Fruit fly (Drosophila melanogaster) whole organism, embryonic: ENCODE results near the gene twe.

Experiments used
- Bdp1 ChIP-seq: fragments of 200-800 bp; sonication (Bioruptor generic); optimal IDR thresholded peaks from 3 replicates; lab custom pipeline; 2016; ENCODE audit warnings: missing biosample characterization, missing genetic modification characterization
- Bgb ChIP-seq: fragments of 200-800 bp; sonication (Bioruptor generic); IDR thresholded peaks from 2 replicates; pipeline ENCODE4 v1.3.6; 2022; ENCODE audit warnings: missing biosample characterization, missing genetic modification characterization; ENCODE audit not compliant: partially characterized antibody
- CG11085 ChIP-seq: fragments of 200-800 bp; sonication (Bioruptor generic); IDR thresholded peaks from 2 replicates; pipeline ENCODE4 v1.3.6; 2022; ENCODE audit warnings: missing biosample characterization, missing genetic modification characterization
- CG11560 ChIP-seq: fragments of 200-800 bp; sonication (Bioruptor generic); IDR thresholded peaks from 3 replicates; pipeline ENCODE4 v1.3.6; 2022; ENCODE audit warnings: missing biosample characterization, missing genetic modification characterization
- CG14667 ChIP-seq: fragments of 200-800 bp; sonication (Bioruptor generic); IDR thresholded peaks from 2 replicates; pipeline ENCODE4 v1.3.6; 2022; ENCODE audit warnings: missing biosample characterization, missing genetic modification characterization
- CG17361 ChIP-seq: fragments of 200-800 bp; sonication (Bioruptor generic); IDR thresholded peaks from 3 replicates; pipeline ENCODE4 v1.3.6; 2022; ENCODE audit warnings: missing biosample characterization, missing genetic modification characterization
- CG17912 ChIP-seq: fragments of 200-800 bp; sonication (Bioruptor generic); optimal IDR thresholded peaks from 2 replicates; lab custom pipeline; 2018; ENCODE audit warnings: missing biosample characterization, mild to moderate bottlenecking, missing genetic modification characterization
- CG2120 ChIP-seq: fragments of 200-800 bp; sonication (Bioruptor generic); optimal IDR thresholded peaks from 3 replicates; lab custom pipeline; 2016; ENCODE audit warnings: missing biosample characterization, missing genetic modification characterization
- CG2678 ChIP-seq: fragments of 200-800 bp; sonication (Bioruptor generic); optimal IDR thresholded peaks from 3 replicates; lab custom pipeline; 2019; ENCODE audit warnings: missing biosample characterization, mild to moderate bottlenecking, missing genetic modification characterization, moderate library complexity
- CG2712 ChIP-seq: fragments of 200-800 bp; optimal IDR thresholded peaks from 3 replicates; lab custom pipeline; 2019; ENCODE audit warnings: missing biosample characterization, mild to moderate bottlenecking, missing genetic modification characterization, moderate library complexity
- CG3065 ChIP-seq: fragments of 200-800 bp; sonication (Bioruptor generic); optimal IDR thresholded peaks from 2 replicates; lab custom pipeline; 2016; ENCODE audit warnings: missing biosample characterization, missing genetic modification characterization
- CG31224 ChIP-seq: fragments of 200-800 bp; sonication (Bioruptor generic); IDR thresholded peaks from 2 replicates; pipeline ENCODE4 v1.3.6; 2022; ENCODE audit warnings: missing biosample characterization, missing genetic modification characterization
- CG33557 ChIP-seq: fragments of 200-800 bp; sonication (Bioruptor generic); optimal IDR thresholded peaks from 2 replicates; lab custom pipeline; 2019; ENCODE audit warnings: missing biosample characterization, mild to moderate bottlenecking, missing genetic modification characterization, moderate library complexity
- CG5245 ChIP-seq: fragments of 200-800 bp; sonication (Bioruptor generic); optimal IDR thresholded peaks from 3 replicates; lab custom pipeline; 2016; ENCODE audit warnings: missing biosample characterization, missing genetic modification characterization
- CG6272 ChIP-seq: fragments of 200-800 bp; sonication (Bioruptor generic); IDR thresholded peaks from 2 replicates; pipeline ENCODE4 v1.3.6; 2022; ENCODE audit warnings: missing biosample characterization, missing genetic modification characterization
- CG7556 ChIP-seq: fragments of 200-800 bp; sonication (Bioruptor generic); optimal IDR thresholded peaks from 2 replicates; lab custom pipeline; 2017; ENCODE audit warnings: missing biosample characterization, mild to moderate bottlenecking, missing genetic modification characterization
- CG7745 ChIP-seq: fragments of 200-800 bp; sonication (Bioruptor generic); optimal IDR thresholded peaks from 2 replicates; lab custom pipeline; 2018; ENCODE audit warnings: missing biosample characterization, mild to moderate bottlenecking, missing genetic modification characterization, moderate library complexity
- CG9437 ChIP-seq: fragments of 200-800 bp; sonication (Bioruptor generic); optimal IDR thresholded peaks from 2 replicates; lab custom pipeline; 2018; ENCODE audit warnings: missing biosample characterization, mild to moderate bottlenecking, missing genetic modification characterization
- CrebB ChIP-seq: fragments of 200-800 bp; sonication (Bioruptor generic); optimal IDR thresholded peaks from 3 replicates; lab custom pipeline; 2018; ENCODE audit warnings: missing biosample characterization, mild to moderate bottlenecking, missing genetic modification characterization
- D19A ChIP-seq: fragments of 200-800 bp; optimal IDR thresholded peaks from 3 replicates; lab custom pipeline; 2019; ENCODE audit warnings: missing biosample characterization, mild to moderate bottlenecking, missing genetic modification characterization, moderate library complexity
- E2f1 ChIP-seq: fragments of 200-800 bp; sonication (Bioruptor generic); IDR thresholded peaks from 2 replicates; pipeline ENCODE4 v1.3.6; 2022; ENCODE audit warnings: missing biosample characterization, missing genetic modification characterization
- Elba2 ChIP-seq: fragments of 200-800 bp; sonication (Bioruptor generic); optimal IDR thresholded peaks from 3 replicates; lab custom pipeline; 2016; ENCODE audit warnings: missing biosample characterization, missing genetic modification characterization
- Ets65A ChIP-seq: fragments of 200-800 bp; sonication (Bioruptor generic); peaks from one replicate; lab custom pipeline; 2016; ENCODE audit warnings: missing biosample characterization, missing genetic modification characterization
- Ets97D ChIP-seq: fragments of 200-800 bp; sonication (Bioruptor generic); optimal IDR thresholded peaks from 3 replicates; lab custom pipeline; 2016; ENCODE audit warnings: missing biosample characterization, missing genetic modification characterization
- Hr78 ChIP-seq, 2 experiments: fragments of 200-800 bp in 1 of 2; fragments of >200 bp in 1 of 2; sonication (Bioruptor generic) in 1 of 2; optimal IDR thresholded peaks; 2 replicates each; lab custom pipeline; 2017 to 2019; ENCODE audit warnings: missing biosample characterization in 2 of 2, missing genetic modification characterization in 2 of 2, mild to moderate bottlenecking in 1 of 2, moderate library complexity in 1 of 2
- MTF-1 ChIP-seq: fragments of 200-800 bp; sonication (Bioruptor generic); optimal IDR thresholded peaks from 2 replicates; lab custom pipeline; 2018; ENCODE audit warnings: missing biosample characterization, mild to moderate bottlenecking, missing genetic modification characterization, borderline replicate concordance
- Oaz ChIP-seq: fragments of 200-800 bp; sonication (Bioruptor generic); IDR thresholded peaks from 2 replicates; pipeline ENCODE4 v1.3.6; 2022; ENCODE audit warnings: missing biosample characterization, missing genetic modification characterization
- Oli ChIP-seq: fragments of 200-800 bp; sonication (Bioruptor generic); optimal IDR thresholded peaks from 2 replicates; lab custom pipeline; 2018; ENCODE audit warnings: missing biosample characterization, mild to moderate bottlenecking, missing genetic modification characterization, moderate library complexity
- Opbp ChIP-seq: fragments of 200-800 bp; sonication (Bioruptor generic); IDR thresholded peaks from 3 replicates; pipeline ENCODE4 v1.3.6; 2022; ENCODE audit warnings: missing biosample characterization, missing genetic modification characterization; ENCODE audit not compliant: partially characterized antibody
- Rx ChIP-seq: fragments of 200-800 bp; sonication (Bioruptor generic); IDR thresholded peaks from 2 replicates; pipeline ENCODE4 v1.3.6; 2022; ENCODE audit warnings: missing biosample characterization, missing genetic modification characterization
- Sin3A ChIP-seq: fragments of >200 bp; optimal IDR thresholded peaks from 2 replicates; lab custom pipeline; 2018
- Spps ChIP-seq: fragments of 200-800 bp; sonication (Bioruptor generic); optimal IDR thresholded peaks from 2 replicates; lab custom pipeline; 2018; ENCODE audit warnings: missing biosample characterization, mild to moderate bottlenecking, missing genetic modification characterization
- TFAM ChIP-seq: fragments of 200-800 bp; sonication (Bioruptor generic); optimal IDR thresholded peaks from 2 replicates; lab custom pipeline; 2017; ENCODE audit warnings: missing biosample characterization, missing genetic modification characterization, inconsistent platforms
- az2 ChIP-seq: fragments of 200-800 bp; sonication (Bioruptor generic); optimal IDR thresholded peaks from 3 replicates; lab custom pipeline; 2016; ENCODE audit warnings: missing biosample characterization, missing genetic modification characterization
- bcd ChIP-seq: fragments of 200-800 bp; sonication (Bioruptor generic); optimal IDR thresholded peaks from 2 replicates; lab custom pipeline; 2017; ENCODE audit warnings: missing biosample characterization, mild to moderate bottlenecking, missing genetic modification characterization
- dmrt99B ChIP-seq: fragments of 200-800 bp; sonication (Bioruptor generic); optimal IDR thresholded peaks from 2 replicates; lab custom pipeline; 2018; ENCODE audit warnings: missing biosample characterization, mild to moderate bottlenecking, missing genetic modification characterization, moderate library complexity
- esg ChIP-seq: fragments of 200-800 bp; sonication (Bioruptor generic); conservative IDR thresholded peaks from 2 replicates; pipeline ENCODE4 v1.3.6; 2022; ENCODE audit warnings: missing biosample characterization, missing genetic modification characterization
- gsb ChIP-seq: fragments of 200-800 bp; sonication (Bioruptor generic); IDR thresholded peaks from 2 replicates; pipeline ENCODE4 v1.3.6; 2022; ENCODE audit warnings: missing biosample characterization, missing genetic modification characterization
- hkb ChIP-seq, 2 experiments: fragments of 200-800 bp in 1 of 2; fragments of >200 bp in 1 of 2; sonication (Bioruptor generic) in 1 of 2; IDR thresholded peaks in 1 of 2; optimal IDR thresholded peaks in 1 of 2; 2 replicates each; pipeline versions ENCODE4 v1.3.6 to Lab custom; 2017 to 2022; ENCODE audit warnings: missing biosample characterization in 1 of 2, missing genetic modification characterization in 1 of 2
- klu ChIP-seq: fragments of 200-800 bp; sonication (Bioruptor generic); IDR thresholded peaks from 2 replicates; pipeline ENCODE4 v1.3.6; 2022; ENCODE audit warnings: missing biosample characterization, missing genetic modification characterization
- kni ChIP-seq: fragments of 200-800 bp; sonication (Bioruptor generic); optimal IDR thresholded peaks from 3 replicates; lab custom pipeline; 2017; ENCODE audit warnings: mild to moderate bottlenecking, missing biosample characterization, missing genetic modification reagents, missing genetic modification characterization
- lilli ChIP-seq: fragments of 200-800 bp; sonication (Bioruptor generic); optimal IDR thresholded peaks from 3 replicates; lab custom pipeline; 2016; ENCODE audit warnings: missing biosample characterization, missing genetic modification characterization
- luna ChIP-seq: fragments of 200-800 bp; sonication (Bioruptor generic); optimal IDR thresholded peaks from 2 replicates; lab custom pipeline; 2016; ENCODE audit warnings: missing biosample characterization, missing genetic modification characterization
- nau ChIP-seq: fragments of 200-800 bp; sonication (Bioruptor generic); optimal IDR thresholded peaks from 3 replicates; lab custom pipeline; 2017; ENCODE audit warnings: missing biosample characterization, mild to moderate bottlenecking, missing genetic modification characterization, missing genetic modification reagents
- nerfin-1 ChIP-seq: fragments of 200-800 bp; sonication (Bioruptor generic); optimal IDR thresholded peaks from 3 replicates; lab custom pipeline; 2019; ENCODE audit warnings: missing biosample characterization, mild to moderate bottlenecking, missing genetic modification characterization, moderate library complexity
- pzg ChIP-seq: fragments of 200-800 bp; sonication (Bioruptor generic); optimal IDR thresholded peaks from 3 replicates; lab custom pipeline; 2018; ENCODE audit warnings: missing biosample characterization, mild to moderate bottlenecking, missing genetic modification characterization, moderate library complexity
- sd ChIP-seq: fragments of 200-800 bp; sonication (Bioruptor generic); optimal IDR thresholded peaks from 3 replicates; lab custom pipeline; 2018; ENCODE audit warnings: missing biosample characterization, mild to moderate bottlenecking, missing genetic modification characterization, moderate library complexity
- seq ChIP-seq: fragments of 200-800 bp; sonication (Bioruptor generic); IDR thresholded peaks from 2 replicates; pipeline ENCODE4 v1.3.6; 2022; ENCODE audit warnings: missing biosample characterization, missing genetic modification characterization
- tap ChIP-seq: fragments of 200-800 bp; optimal IDR thresholded peaks from 3 replicates; lab custom pipeline; 2019; ENCODE audit warnings: missing biosample characterization, mild to moderate bottlenecking, missing genetic modification characterization, moderate library complexity
- tgo ChIP-seq: fragments of 200-800 bp; sonication (Bioruptor generic); IDR thresholded peaks from 3 replicates; pipeline ENCODE4 v1.3.6; 2022; ENCODE audit warnings: missing biosample characterization, missing genetic modification characterization
- wek ChIP-seq: fragments of 200-800 bp; sonication (Bioruptor generic); optimal IDR thresholded peaks from 3 replicates; lab custom pipeline; 2018; ENCODE audit warnings: missing biosample characterization, mild to moderate bottlenecking, missing genetic modification characterization, moderate library complexity
- yki ChIP-seq: fragments of >200 bp; optimal IDR thresholded peaks from 3 replicates; lab custom pipeline; 2018

Gene twe

DNA sequence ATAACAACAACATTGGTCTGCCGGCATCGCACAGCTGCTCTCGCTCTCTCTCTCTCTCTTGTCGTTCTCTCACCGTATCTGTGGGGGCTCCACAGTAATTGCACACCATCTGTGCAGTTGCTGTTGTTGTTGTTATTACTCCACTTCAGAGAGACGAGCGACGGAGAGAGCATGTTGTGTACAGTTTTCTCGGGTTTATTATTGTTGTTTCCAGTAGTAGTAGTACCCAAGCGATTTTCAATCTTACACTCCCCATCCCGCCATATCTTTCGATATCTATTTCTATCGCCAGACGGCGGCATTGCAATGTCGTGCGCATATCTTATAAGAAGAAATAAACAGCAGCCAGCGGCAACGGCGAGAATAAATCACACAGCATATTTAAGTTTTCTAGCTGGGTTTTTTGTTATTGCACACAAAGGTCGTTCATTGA, 6.4 kb upstream of the twe start (continued):
- TF ChIP-seq yki (lab: Kevin White, UChicago) (peak; percentile 73), CG11560 (tag; lab: Robert Waterston, UW) (no peak), Ets97D (GFP tag; lab: Kevin White, UChicago) (no peak), CG33557 (GFP tag; lab: Kevin White, UChicago) (peak; percentile 2), CG2712 (tag; lab: Kevin White, UChicago) (no peak), dmrt99B (no peak), CG31224 (GFP tag; lab: Robert Waterston, UW) (no peak), Bdp1 (GFP tag; lab: Kevin White, UChicago) (no peak), Ets65A (no peak), Rx (GFP tag; lab: Robert Waterston, UW) (no peak), hkb (optimal IDR thresholded peaks at IDR 0.05; lab: Kevin White, UChicago) (no peak), hkb (GFP tag; IDR thresholded peaks at IDR 0.05; lab: Robert Waterston, UW) (no peak), Oli (tag; lab: Kevin White, UChicago) (no peak), Hr78 (GFP tag; optimal IDR thresholded peaks at IDR 0.05; lab: Kevin White, UChicago) (peak in 1 of 2 experiments; percentile 11), CG17361 (GFP tag; lab: Robert Waterston, UW) (no peak), Opbp (GFP tag; lab: Robert Waterston, UW) (no peak), gsb (no peak), sd (tag; lab: Kevin White, UChicago) (peak; percentile 57), tap (peak; percentile 34), lilli (GFP tag; lab: Kevin White, UChicago) (no peak), klu (GFP tag; lab: Robert Waterston, UW) (no peak), Spps (tag; lab: Kevin White, UChicago) (no peak), MTF-1 (GFP tag; lab: Kevin White, UChicago) (no peak), nerfin-1 (tag; lab: Kevin White, UChicago) (peak; percentile 25), CG2678 (no peak), Bgb (no peak), esg (GFP tag; lab: Robert Waterston, UW) (no peak), CG6272 (GFP tag; lab: Robert Waterston, UW) (no peak), Oaz (GFP tag; lab: Robert Waterston, UW) (no peak), tgo (GFP tag; lab: Robert Waterston, UW) (no peak), CrebB (no peak), D19A (tag; lab: Kevin White, UChicago) (no peak), CG2120 (no peak), luna (GFP tag; lab: Kevin White, UChicago) (no peak), CG5245 (GFP tag; lab: Kevin White, UChicago) (no peak), E2f1 (GFP tag; lab: Robert Waterston, UW) (no peak), wek (GFP tag; lab: Kevin White, UChicago) (no peak), Elba2 (peak; percentile 8), CG7745 (no peak), az2 (GFP tag; lab: Kevin White, UChicago) (no peak), CG11085 (GFP tag; lab: Robert Waterston, UW) (no peak), TFAM (GFP tag; lab: Kevin White, UChicago) (no peak), seq (GFP tag; lab: Robert Waterston, UW) (no peak), CG3065 (GFP tag; lab: Kevin White, UChicago) (no peak), nau (GFP tag; lab: Kevin White, UChicago) (peak; percentile 30), CG7556 (no peak), CG17912 (peak; percentile 4), kni (peak; percentile 12), pzg (GFP tag; lab: Kevin White, UChicago) (no peak), bcd (no peak), Sin3A (lab: Kevin White, UChicago) (no peak), CG14667 (no peak), CG9437 (GFP tag; lab: Kevin White, UChicago) (no peak)
